Fruit fly (Drosophila melanogaster): Measurements from ENCODE around the gene primo-2.

The primo-2 gene

DNA sequence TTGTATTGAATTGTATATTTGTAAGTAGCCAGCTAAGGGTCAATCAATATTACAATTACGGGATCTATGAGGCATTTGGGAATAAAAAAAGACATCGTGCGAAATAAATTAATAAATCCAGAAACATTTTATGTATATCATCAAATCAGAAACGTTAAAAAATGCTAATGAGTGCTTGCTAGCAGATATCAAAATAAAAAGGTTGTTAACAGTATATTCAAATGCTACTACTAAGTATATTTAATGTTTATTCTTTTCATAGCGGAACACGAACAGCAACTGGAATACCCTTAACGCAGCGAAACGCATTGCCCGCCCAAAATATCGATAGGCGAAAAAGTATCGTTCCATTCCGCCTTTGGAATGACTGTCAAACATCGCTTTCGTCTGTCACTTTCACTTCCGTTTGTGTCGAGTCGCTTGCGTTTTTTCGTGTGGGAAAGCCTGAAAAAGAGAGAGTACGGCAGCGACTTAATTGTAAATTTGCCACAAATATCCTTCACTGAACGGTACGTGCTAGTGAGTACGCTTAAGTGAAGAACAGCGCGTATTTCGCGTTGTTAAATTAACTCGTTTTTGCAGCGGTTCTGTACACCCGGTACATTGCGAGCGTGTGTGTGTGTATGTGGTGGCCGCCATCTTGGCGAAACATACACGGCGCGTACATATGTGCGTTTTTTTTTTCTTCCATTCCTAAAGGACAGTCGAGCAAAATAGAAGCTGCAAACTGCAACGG lies 50.5 kb downstream of the primo-2 start, which contains the start of gene B52 (continued):
- TF ChIP-seq Nf-YB (GFP tag; optimal IDR thresholded peaks at IDR 0.05) (peak; percentile 42), gcm (GFP tag; optimal IDR thresholded peaks at IDR 0.05) (peak; percentile 78), tap (tag; optimal IDR thresholded peaks at IDR 0.05) (no peak), zfh2 (GFP tag; optimal IDR thresholded peaks at IDR 0.05) (peak; percentile 53), CTCF (GFP tag; optimal IDR thresholded peaks at IDR 0.05) (no peak), Sry-δ (GFP tag; optimal IDR thresholded peaks at IDR 0.05) (peak; percentile 60), fd64A (GFP tag; optimal IDR thresholded peaks at IDR 0.05) (peak; percentile 76), trh (GFP tag; optimal IDR thresholded peaks at IDR 0.05) (no peak), Taf1 (GFP tag; IDR thresholded peaks at IDR 0.05) (no peak; the same call in 1 of the 2 replicates), grau (tag; optimal IDR thresholded peaks at IDR 0.05) (peak; percentile 41), CG7987 (GFP tag; optimal IDR thresholded peaks at IDR 0.05) (peak; percentile 93), Drgx (GFP tag; IDR thresholded peaks at IDR 0.05) (peak; percentile 50), rib (GFP tag; IDR thresholded peaks at IDR 0.05) (peak; percentile 51; the same call in 1 of the 2 replicates), ac (GFP tag; optimal IDR thresholded peaks at IDR 0.05) (peak; percentile 28), CG2875 (GFP tag; optimal IDR thresholded peaks at IDR 0.05) (peak; percentile 53), CG33557 (GFP tag; optimal IDR thresholded peaks at IDR 0.05) (peak; percentile 79), chn (GFP tag; optimal IDR thresholded peaks at IDR 0.05) (peak; percentile 39), CG2712 (tag; optimal IDR thresholded peaks at IDR 0.05) (peak; percentile 42), Spps (tag; optimal IDR thresholded peaks at IDR 0.05) (peak; percentile 42), scrt (GFP tag; optimal IDR thresholded peaks at IDR 0.05) (no peak), da (GFP tag; optimal IDR thresholded peaks at IDR 0.05) (peak; percentile 51), z (GFP tag; IDR thresholded peaks at IDR 0.05) (no peak), wek (GFP tag; optimal IDR thresholded peaks at IDR 0.05) (peak; percentile 92), CG8924 (tag; optimal IDR thresholded peaks at IDR 0.05) (no peak), CG31388 (GFP tag; optimal IDR thresholded peaks at IDR 0.05) (no peak), trem (tag; optimal IDR thresholded peaks at IDR 0.05) (peak; percentile 54), nerfin-1 (tag; optimal IDR thresholded peaks at IDR 0.05) (peak; percentile 75), eyg (GFP tag; optimal IDR thresholded peaks at IDR 0.05) (peak; percentile 59), lab (GFP tag; optimal IDR thresholded peaks at IDR 0.05) (peak; percentile 87), CG17802 (tag; optimal IDR thresholded peaks at IDR 0.05) (peak; percentile 93), Hr3 (GFP tag; optimal IDR thresholded peaks at IDR 0.05) (peak; percentile 27), sisA (GFP tag; IDR thresholded peaks at IDR 0.05) (peak; percentile 62), croc (GFP tag; conservative IDR thresholded peaks at IDR 0.05) (no peak; the same call in 2 of the 3 replicates), CG17612 (GFP tag; IDR thresholded peaks at IDR 0.05) (peak; percentile 54; the same call in 1 of the 2 replicates), CG7745 (tag; optimal IDR thresholded peaks at IDR 0.05) (no peak), Ets65A (GFP tag) (peak; percentile 92), CG4360 (GFP tag; IDR thresholded peaks at IDR 0.05) (no peak), CG10543 (GFP tag; optimal IDR thresholded peaks at IDR 0.05) (peak; percentile 68), Dbx (GFP tag; IDR thresholded peaks at IDR 0.05) (peak; percentile 53; the same call in 2 of the 3 replicates), CG13894 (tag; optimal IDR thresholded peaks at IDR 0.05) (no peak), jigr1 (GFP tag; IDR thresholded peaks at IDR 0.05) (no peak), CG5245 (GFP tag; optimal IDR thresholded peaks at IDR 0.05) (peak; percentile 15), tx (GFP tag; optimal IDR thresholded peaks at IDR 0.05) (no peak), h (optimal IDR thresholded peaks at IDR 0.05) (no peak), bsh (GFP tag; optimal IDR thresholded peaks at IDR 0.05) (peak; percentile 22 to 58), Ravus (GFP tag; IDR thresholded peaks at IDR 0.05) (no peak), gsb (GFP tag; IDR thresholded peaks at IDR 0.05) (peak; percentile 70), chinmo (GFP tag; IDR thresholded peaks at IDR 0.05; ENCODE audit: partially characterized antibody) (0 out of 4 replicates have a peak, but pooled peaks have one; percentile 25), usp (GFP tag; optimal IDR thresholded peaks at IDR 0.05) (no peak), CG13123 (GFP tag; optimal IDR thresholded peaks at IDR 0.05) (no peak), CG11695 (GFP tag; IDR thresholded peaks at IDR 0.05) (peak; percentile 60; the same call in 2 of the 3 replicates)

Data from whole organism, embryonic.